Worm (Caenorhabditis elegans): Measurements from ENCODE around the gene osg-1.
A peak's percentile ranks its signal among the peaks of the same experiment; 100 is the strongest.

Gene osg-1

ce11 chrIII:5500732-5501131 is 13.4 kb downstream of the osg-1 start:
- no peak for TF ChIP-seq flh-1 (GFP tag; optimal IDR thresholded peaks at IDR 0.05)
- TF ChIP-seq elt-3 (tag; optimal IDR thresholded peaks at IDR 0.05): no peak
- no peak for TF ChIP-seq bed-3 (GFP tag; optimal IDR thresholded peaks at IDR 0.05)
- TF ChIP-seq drap-1 (GFP tag; optimal IDR thresholded peaks at IDR 0.05): no peak
- no peak for TF ChIP-seq cnd-1 (tag; optimal IDR thresholded peaks at IDR 0.05)

DNA sequence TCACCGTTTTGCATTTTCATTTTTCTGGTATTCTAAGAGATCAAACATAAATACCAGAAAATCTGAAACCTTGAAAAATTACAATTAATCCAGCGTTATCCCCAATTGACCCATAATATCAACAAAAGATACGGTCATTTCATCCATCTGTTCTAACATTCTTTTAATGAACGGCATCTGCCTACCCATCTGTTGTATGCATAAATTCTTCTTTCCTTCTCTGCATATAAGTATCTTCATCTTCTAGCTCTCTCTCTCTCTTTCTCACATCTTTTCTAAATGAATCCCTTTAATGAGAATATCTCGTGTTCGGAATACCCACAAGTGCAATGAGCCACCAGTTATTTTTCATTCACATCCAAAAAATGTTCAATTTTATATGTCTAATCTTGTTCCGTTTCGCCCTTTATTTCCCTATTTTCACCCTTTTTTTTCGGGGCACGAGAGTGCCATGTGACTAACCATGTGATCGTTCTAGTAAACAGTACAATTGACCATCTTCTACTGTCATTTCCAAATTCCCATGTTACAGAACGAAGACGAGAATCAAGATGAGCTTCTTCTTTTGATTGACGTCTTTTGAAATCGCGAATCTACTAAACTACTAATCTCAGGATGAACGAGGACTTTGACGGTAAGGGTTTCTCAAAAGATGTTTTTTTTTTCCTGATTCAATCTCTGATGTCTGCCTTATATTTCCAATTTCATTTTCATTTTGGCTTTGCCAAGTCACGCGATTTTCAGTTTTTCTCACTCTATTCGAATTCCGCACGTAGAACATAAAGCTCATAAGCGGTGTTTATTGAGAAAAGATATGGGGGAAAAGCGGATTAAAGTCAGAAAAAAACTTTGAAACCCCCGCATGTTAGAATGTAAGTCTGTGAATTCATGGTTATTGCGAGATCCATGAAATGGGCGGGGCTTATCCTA is 14.3 kb downstream of the osg-1 start, which contains the start of gene R02F2.1:
Gene R02F2.1 (plus strand): TSS at position 528 of the 930 bp plus-strand sequence.
- TF ChIP-seq cnd-1 (tag; optimal IDR thresholded peaks at IDR 0.05) (peak; percentile 87), nhr-2 (tag; optimal IDR thresholded peaks at IDR 0.05) (peak; percentile 39), ces-1 (GFP tag; optimal IDR thresholded peaks at IDR 0.05) (peak; percentile 84), drap-1 (GFP tag; optimal IDR thresholded peaks at IDR 0.05) (no peak), lin-32 (GFP tag; optimal IDR thresholded peaks at IDR 0.05) (peak; percentile 71)

DNA sequence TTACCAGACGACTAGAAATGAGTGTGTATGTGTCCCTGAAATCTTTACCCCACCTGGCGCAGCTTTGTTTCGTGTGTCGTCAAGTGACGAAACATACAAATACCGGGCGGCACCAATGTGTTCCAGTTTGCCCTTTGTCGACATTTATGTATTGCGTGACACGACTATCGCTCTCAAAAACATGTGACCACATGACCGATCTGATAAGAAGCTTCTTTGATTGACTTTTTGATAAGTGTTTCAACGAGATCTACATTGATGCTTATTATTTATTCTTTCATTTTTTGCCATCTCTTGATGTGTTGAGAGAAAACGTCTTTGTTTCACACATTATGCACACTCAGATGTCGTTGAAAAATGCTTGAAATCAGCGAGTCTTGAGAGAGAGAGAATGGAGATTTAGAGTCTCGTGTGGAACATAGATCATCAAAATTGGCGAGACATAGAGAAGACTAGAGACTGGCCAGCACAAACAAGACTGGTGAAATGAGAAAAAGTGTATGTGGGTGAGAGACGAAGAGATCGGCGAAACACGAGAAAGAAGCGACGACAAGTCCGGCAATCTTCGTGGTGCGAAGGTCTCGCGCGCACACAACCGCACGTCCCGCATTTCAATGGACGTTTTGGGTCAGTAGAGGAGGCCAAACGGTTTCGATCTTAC is 15.7 kb downstream of the osg-1 start:
- TF ChIP-seq tbx-8 (GFP tag; optimal IDR thresholded peaks at IDR 0.05): no peak
- no peak for TF ChIP-seq ztf-11 (tag; optimal IDR thresholded peaks at IDR 0.05)
- no peak for TF ChIP-seq M03D4.4 (tag; optimal IDR thresholded peaks at IDR 0.05)
- TF ChIP-seq elt-1 (tag; optimal IDR thresholded peaks at IDR 0.05; ENCODE audit: borderline replicate concordance, insufficient read depth): peak; percentile 86
- no peak for TF ChIP-seq nhr-76 (tag; optimal IDR thresholded peaks at IDR 0.05)
- no peak for TF ChIP-seq blmp-1 (tag; optimal IDR thresholded peaks at IDR 0.05)
- TF ChIP-seq sptf-1 (tag; optimal IDR thresholded peaks at IDR 0.05): no peak
- TF ChIP-seq ces-1 (GFP tag; optimal IDR thresholded peaks at IDR 0.05): peak; percentile 74
- TF ChIP-seq nhr-2 (tag; optimal IDR thresholded peaks at IDR 0.05): no peak
- TF ChIP-seq mab-5 (tag; optimal IDR thresholded peaks at IDR 0.05): no peak
- TF ChIP-seq pha-4 (tag; optimal IDR thresholded peaks at IDR 0.05): no peak
- TF ChIP-seq nhr-12 (tag; optimal IDR thresholded peaks at IDR 0.05): no peak
- TF ChIP-seq lin-13 (tag; optimal IDR thresholded peaks at IDR 0.05): no peak
- TF ChIP-seq bed-3 (GFP tag; optimal IDR thresholded peaks at IDR 0.05): no peak
- TF ChIP-seq nhr-28 (tag; optimal IDR thresholded peaks at IDR 0.05): no peak
- TF ChIP-seq elt-3 (tag; optimal IDR thresholded peaks at IDR 0.05): no peak
- no peak for TF ChIP-seq lin-32 (GFP tag; optimal IDR thresholded peaks at IDR 0.05)
- TF ChIP-seq unc-120 (tag; optimal IDR thresholded peaks at IDR 0.05; ENCODE audit: poor library complexity, severe bottlenecking): peak; percentile 64
- no peak for TF ChIP-seq snpc-4 (tag; optimal IDR thresholded peaks at IDR 0.05)
- no peak for TF ChIP-seq ceh-39 (tag; optimal IDR thresholded peaks at IDR 0.05)
- no peak for TF ChIP-seq lsy-2 (tag; optimal IDR thresholded peaks at IDR 0.05)
- no peak for TF ChIP-seq unc-39 (tag; optimal IDR thresholded peaks at IDR 0.05)
- peak; percentile 62 for TF ChIP-seq mep-1 (tag; optimal IDR thresholded peaks at IDR 0.05)
- no peak for TF ChIP-seq cnd-1 (tag; optimal IDR thresholded peaks at IDR 0.05)
- peak; percentile 53 for TF ChIP-seq hlh-1 (tag; optimal IDR thresholded peaks at IDR 0.05)
- TF ChIP-seq flh-1 (GFP tag; optimal IDR thresholded peaks at IDR 0.05): no peak
- TF ChIP-seq ham-2 (GFP tag; optimal IDR thresholded peaks at IDR 0.05): peak; percentile 22
- TF ChIP-seq drap-1 (GFP tag; optimal IDR thresholded peaks at IDR 0.05): no peak
- TF ChIP-seq ceh-83 (GFP tag; optimal IDR thresholded peaks at IDR 0.05): no peak
- TF ChIP-seq sem-2 (GFP tag; optimal IDR thresholded peaks at IDR 0.05): no peak
- TF ChIP-seq nhr-237 (tag; optimal IDR thresholded peaks at IDR 0.05): peak; percentile 5
- TF ChIP-seq zip-8 (tag; optimal IDR thresholded peaks at IDR 0.05): no peak
- TF ChIP-seq unc-62 (GFP tag; optimal IDR thresholded peaks at IDR 0.05): peak; percentile 70
- no peak for TF ChIP-seq mls-2 (tag; optimal IDR thresholded peaks at IDR 0.05)
- no peak for TF ChIP-seq ceh-43 (GFP tag; optimal IDR thresholded peaks at IDR 0.05)
